Fruit fly (Drosophila melanogaster) whole organism, embryonic: ENCODE results near the gene CG32147.

Experiments
- Aef1 ChIP-seq: fragments of 200-800 bp; sonication (Bioruptor generic); IDR thresholded peaks from 3 replicates; pipeline ENCODE4 v1.3.6; 2022; ENCODE audit warnings: missing biosample characterization, missing genetic modification characterization
- Atf3 ChIP-seq: fragments of 200-800 bp; sonication (Bioruptor generic); optimal IDR thresholded peaks from 3 replicates; lab custom pipeline; 2016; ENCODE audit warnings: missing biosample characterization, missing genetic modification characterization
- B-H2 ChIP-seq: fragments of 200-800 bp; sonication (Bioruptor generic); optimal IDR thresholded peaks from 2 replicates; lab custom pipeline; 2018; ENCODE audit warnings: missing biosample characterization, mild to moderate bottlenecking, missing genetic modification characterization
- Bteb2 ChIP-seq: fragments of 200-800 bp; sonication (Bioruptor generic); optimal IDR thresholded peaks from 2 replicates; lab custom pipeline; 2016; ENCODE audit warnings: missing biosample characterization, missing genetic modification characterization
- CG10209 ChIP-seq: fragments of 200-800 bp; sonication (Bioruptor generic); optimal IDR thresholded peaks from 3 replicates; lab custom pipeline; 2017; ENCODE audit warnings: missing biosample characterization, mild to moderate bottlenecking, missing genetic modification characterization, missing genetic modification reagents
- CG10431 ChIP-seq: fragments of 200-800 bp; sonication (Bioruptor generic); optimal IDR thresholded peaks from 3 replicates; lab custom pipeline; 2018; ENCODE audit warnings: missing biosample characterization, mild to moderate bottlenecking, missing genetic modification characterization
- CG10979 ChIP-seq: fragments of 200-800 bp; sonication (Bioruptor generic); optimal IDR thresholded peaks from 2 replicates; lab custom pipeline; 2018; ENCODE audit warnings: missing biosample characterization, mild to moderate bottlenecking, missing genetic modification characterization, moderate library complexity
- CG13424 ChIP-seq: fragments of 200-800 bp; sonication (Bioruptor generic); optimal IDR thresholded peaks from 2 replicates; lab custom pipeline; 2019; ENCODE audit warnings: missing biosample characterization, mild to moderate bottlenecking, missing genetic modification characterization, moderate library complexity
- CG15479 ChIP-seq: fragments of 200-800 bp; sonication (Bioruptor generic); optimal IDR thresholded peaks from 3 replicates; lab custom pipeline; 2019; ENCODE audit warnings: missing biosample characterization, mild to moderate bottlenecking, missing genetic modification characterization, moderate library complexity
- CG2129 ChIP-seq: fragments of 200-800 bp; sonication (Bioruptor generic); IDR thresholded peaks from 2 replicates; pipeline ENCODE4 v1.3.6; 2022; ENCODE audit warnings: missing biosample characterization, missing genetic modification characterization; ENCODE audit not compliant: partially characterized antibody
- CG3065 ChIP-seq: fragments of 200-800 bp; sonication (Bioruptor generic); optimal IDR thresholded peaks from 2 replicates; lab custom pipeline; 2016; ENCODE audit warnings: missing biosample characterization, missing genetic modification characterization
- CG32532 ChIP-seq: fragments of 200-800 bp; sonication (Bioruptor generic); IDR thresholded peaks from 2 replicates; pipeline ENCODE4 v1.3.6; 2022; ENCODE audit warnings: missing biosample characterization, missing genetic modification characterization
- CG33213 ChIP-seq: fragments of 200-800 bp; sonication (Bioruptor generic); optimal IDR thresholded peaks from 3 replicates; lab custom pipeline; 2016; ENCODE audit warnings: missing biosample characterization, missing genetic modification characterization
- CG3407 ChIP-seq: fragments of 200-800 bp; sonication (Bioruptor generic); optimal IDR thresholded peaks from 2 replicates; lab custom pipeline; 2018; ENCODE audit warnings: missing biosample characterization, mild to moderate bottlenecking, missing genetic modification characterization
- CG34376 ChIP-seq: fragments of 200-800 bp; sonication (Bioruptor generic); optimal IDR thresholded peaks from 2 replicates; lab custom pipeline; 2018; ENCODE audit warnings: missing biosample characterization, mild to moderate bottlenecking, missing genetic modification characterization
- CG8944 ChIP-seq: fragments of 200-800 bp; sonication (Bioruptor generic); optimal IDR thresholded peaks from 3 replicates; lab custom pipeline; 2016; ENCODE audit warnings: missing biosample characterization, missing genetic modification characterization
- Deaf1 ChIP-seq: fragments of 200-800 bp; optimal IDR thresholded peaks from 3 replicates; lab custom pipeline; 2019; ENCODE audit warnings: missing biosample characterization, mild to moderate bottlenecking, missing genetic modification characterization, moderate library complexity
- Dfd ChIP-seq, 2 experiments: fragments of >200 bp; optimal IDR thresholded peaks; 2 replicates each; lab custom pipeline; 2017; ENCODE audit warnings: missing biosample characterization in 2 of 2, missing genetic modification characterization in 2 of 2
- Dll ChIP-seq: fragments of 200-800 bp; sonication (Bioruptor generic); IDR thresholded peaks from 4 replicates; pipeline ENCODE4 v1.3.6; 2022; ENCODE audit warnings: missing biosample characterization, missing genetic modification characterization; ENCODE audit not compliant: partially characterized antibody
- E2f2 ChIP-seq: fragments of 200-800 bp; sonication (Bioruptor generic); IDR thresholded peaks from 2 replicates; pipeline ENCODE4 v1.3.6; 2022; ENCODE audit warnings: missing biosample characterization, missing genetic modification characterization
- Elba2 ChIP-seq: fragments of 200-800 bp; sonication (Bioruptor generic); optimal IDR thresholded peaks from 3 replicates; lab custom pipeline; 2016; ENCODE audit warnings: missing biosample characterization, missing genetic modification characterization
- MESR4 ChIP-seq: fragments of 200-800 bp; sonication (Bioruptor generic); optimal IDR thresholded peaks from 2 replicates; lab custom pipeline; 2018; ENCODE audit warnings: missing biosample characterization, mild to moderate bottlenecking, missing genetic modification characterization, moderate library complexity
- Meics ChIP-seq: fragments of 200-800 bp; sonication (Bioruptor generic); optimal IDR thresholded peaks from 2 replicates; lab custom pipeline; 2017; ENCODE audit warnings: missing biosample characterization, mild to moderate bottlenecking, missing genetic modification characterization
- Mes4 ChIP-seq: fragments of 200-800 bp; sonication (Bioruptor generic); optimal IDR thresholded peaks from 2 replicates; lab custom pipeline; 2016; ENCODE audit warnings: missing biosample characterization, missing genetic modification characterization
- NC2β ChIP-seq: fragments of 200-800 bp; sonication (Bioruptor generic); optimal IDR thresholded peaks from 2 replicates; lab custom pipeline; 2016; ENCODE audit warnings: missing biosample characterization, missing genetic modification characterization
- Oaz ChIP-seq: fragments of 200-800 bp; sonication (Bioruptor generic); IDR thresholded peaks from 2 replicates; pipeline ENCODE4 v1.3.6; 2022; ENCODE audit warnings: missing biosample characterization, missing genetic modification characterization
- Taf1 ChIP-seq: fragments of 200-800 bp; sonication (Bioruptor generic); IDR thresholded peaks from 2 replicates; pipeline ENCODE4 v1.3.6; 2022; ENCODE audit warnings: missing biosample characterization, missing genetic modification characterization
- al ChIP-seq: fragments of 200-800 bp; sonication (Bioruptor generic); IDR thresholded peaks from 2 replicates; pipeline ENCODE4 v1.3.6; 2022; ENCODE audit warnings: missing biosample characterization, missing genetic modification characterization
- bigmax ChIP-seq: fragments of 200-800 bp; sonication (Bioruptor generic); optimal IDR thresholded peaks from 2 replicates; lab custom pipeline; 2018; ENCODE audit warnings: missing biosample characterization, mild to moderate bottlenecking, missing genetic modification characterization
- ci ChIP-seq: fragments of 200-800 bp; sonication (Bioruptor generic); IDR thresholded peaks from 3 replicates; pipeline ENCODE4 v1.3.6; 2022; ENCODE audit warnings: missing biosample characterization, missing genetic modification characterization
- dan ChIP-seq: fragments of 200-800 bp; sonication (Bioruptor generic); IDR thresholded peaks from 2 replicates; pipeline ENCODE4 v1.3.6; 2022; ENCODE audit warnings: missing biosample characterization, missing genetic modification characterization
- dpn ChIP-seq, 2 experiments: fragments of 200-800 bp; sonication (Bioruptor generic); optimal IDR thresholded peaks; 3 replicates each; lab custom pipeline; 2016; ENCODE audit warnings: missing biosample characterization in 2 of 2, missing genetic modification characterization in 2 of 2
- en ChIP-seq: fragments of 200-800 bp; sonication (Bioruptor generic); optimal IDR thresholded peaks from 2 replicates; lab custom pipeline; 2016; ENCODE audit warnings: missing biosample characterization, missing genetic modification characterization
- eyg ChIP-seq: fragments of 200-800 bp; sonication (Bioruptor generic); optimal IDR thresholded peaks from 3 replicates; lab custom pipeline; 2016; ENCODE audit warnings: missing biosample characterization, missing genetic modification characterization
- gsb-n ChIP-seq: fragments of 200-800 bp; sonication (Bioruptor generic); optimal IDR thresholded peaks from 3 replicates; lab custom pipeline; 2018; ENCODE audit warnings: missing biosample characterization, mild to moderate bottlenecking, missing genetic modification characterization
- gt ChIP-seq: fragments of 200-800 bp; sonication (Bioruptor generic); IDR thresholded peaks from 2 replicates; pipeline ENCODE4 v1.3.6; 2022; ENCODE audit warnings: missing biosample characterization, missing genetic modification characterization
- ham ChIP-seq: fragments of 200-800 bp; sonication (Bioruptor generic); IDR thresholded peaks from 2 replicates; pipeline ENCODE4 v1.3.6; 2022; ENCODE audit warnings: missing biosample characterization, missing genetic modification characterization
- ken ChIP-seq: fragments of 200-800 bp; sonication (Bioruptor generic); IDR thresholded peaks from 3 replicates; pipeline ENCODE4 v1.3.6; 2022; ENCODE audit warnings: missing biosample characterization, missing genetic modification characterization
- klu ChIP-seq: fragments of 200-800 bp; sonication (Bioruptor generic); IDR thresholded peaks from 2 replicates; pipeline ENCODE4 v1.3.6; 2022; ENCODE audit warnings: missing biosample characterization, missing genetic modification characterization
- p53 ChIP-seq: fragments of 200-800 bp; sonication (Bioruptor generic); optimal IDR thresholded peaks from 2 replicates; lab custom pipeline; 2016; ENCODE audit warnings: missing biosample characterization, missing genetic modification characterization
- pan ChIP-seq, 4 experiments: fragments of >200 bp in 3 of 4; fragments of 200-800 bp in 1 of 4; sonication (Bioruptor generic) in 1 of 4; optimal IDR thresholded peaks in 3 of 4; IDR thresholded peaks in 1 of 4; 2 replicates each; pipeline versions ENCODE4 v1.3.6 to Lab custom; 2017 to 2022; ENCODE audit warnings: missing biosample characterization in 2 of 4, missing genetic modification characterization in 2 of 4, mixed read lengths in 1 of 4
- pb ChIP-seq: fragments of 200-800 bp; sonication (Bioruptor generic); optimal IDR thresholded peaks from 3 replicates; lab custom pipeline; 2016; ENCODE audit warnings: missing biosample characterization, missing genetic modification characterization
- pum ChIP-seq: fragments of 200-800 bp; sonication (Bioruptor generic); optimal IDR thresholded peaks from 2 replicates; lab custom pipeline; 2016; ENCODE audit warnings: missing biosample characterization, missing genetic modification characterization
- scrt ChIP-seq: fragments of 200-800 bp; sonication (Bioruptor generic); optimal IDR thresholded peaks from 2 replicates; lab custom pipeline; 2018; ENCODE audit warnings: missing biosample characterization, mild to moderate bottlenecking, missing genetic modification characterization, moderate library complexity
- sens-2 ChIP-seq: fragments of 200-800 bp; sonication (Bioruptor generic); IDR thresholded peaks from 2 replicates; pipeline ENCODE4 v1.3.6; 2022; ENCODE audit warnings: missing biosample characterization, missing genetic modification characterization
- stwl ChIP-seq: fragments of 200-800 bp; sonication (Bioruptor generic); optimal IDR thresholded peaks from 3 replicates; lab custom pipeline; 2018; ENCODE audit warnings: missing biosample characterization, mild to moderate bottlenecking, missing genetic modification characterization, moderate library complexity
- tgo ChIP-seq: fragments of 200-800 bp; sonication (Bioruptor generic); IDR thresholded peaks from 3 replicates; pipeline ENCODE4 v1.3.6; 2022; ENCODE audit warnings: missing biosample characterization, missing genetic modification characterization
- trh ChIP-seq: fragments of 200-800 bp; sonication (Bioruptor generic); optimal IDR thresholded peaks from 2 replicates; lab custom pipeline; 2016; ENCODE audit warnings: missing biosample characterization, missing genetic modification characterization
- yki ChIP-seq: fragments of >200 bp; optimal IDR thresholded peaks from 3 replicates; lab custom pipeline; 2018
- zen2 ChIP-seq: fragments of 200-800 bp; sonication (Bioruptor generic); IDR thresholded peaks from 3 replicates; pipeline ENCODE4 v1.3.6; 2022; ENCODE audit warnings: missing biosample characterization, missing genetic modification characterization; ENCODE audit not compliant: partially characterized antibody

CG32147 gene

DNA sequence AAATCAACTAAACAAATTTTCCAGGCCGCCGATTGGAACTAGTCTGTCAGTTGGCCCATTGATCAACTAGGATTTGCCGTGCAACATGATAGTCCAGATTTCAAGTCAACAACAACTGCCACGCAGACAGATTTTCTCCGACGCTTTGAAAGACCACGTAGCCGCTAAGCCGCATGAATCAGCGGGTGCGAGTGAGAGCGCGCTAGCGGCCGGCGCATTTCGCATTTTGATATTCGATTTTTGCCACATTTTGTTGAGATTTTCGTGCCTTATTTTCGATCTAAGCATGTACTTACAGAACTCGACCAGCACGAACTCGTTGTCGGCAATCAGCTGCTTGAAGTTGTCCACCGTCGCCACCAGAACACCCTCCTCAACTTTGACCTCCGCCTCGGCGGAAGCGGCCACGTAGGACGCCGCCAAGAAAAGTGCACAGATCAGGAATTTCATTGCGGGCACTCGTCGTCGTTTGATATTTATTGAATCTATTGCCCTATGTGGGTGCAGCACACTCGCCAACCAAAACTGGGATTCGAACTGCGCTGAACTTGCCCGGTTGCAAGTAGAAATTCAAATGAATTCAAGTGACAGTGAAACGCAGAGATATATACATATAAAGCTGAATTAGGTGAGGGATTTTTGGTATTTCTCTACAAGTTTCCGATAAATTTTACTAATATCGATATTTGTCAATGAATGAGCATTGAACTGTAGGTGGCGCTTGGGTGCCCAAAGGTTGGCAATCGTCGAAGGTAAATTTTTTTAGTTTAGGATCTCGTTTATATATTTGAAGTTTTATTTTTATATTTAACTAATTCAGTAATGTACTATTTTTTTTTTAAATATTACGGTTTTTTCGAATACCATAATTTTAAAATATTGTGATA is 1.6 kb downstream of the CG32147 start, which contains the start of gene Pdi (continued):
- no peak for TF ChIP-seq Dfd (GFP tag; optimal IDR thresholded peaks at IDR 0.05; lab: Kevin White, UChicago)
- TF ChIP-seq tgo (GFP tag; lab: Robert Waterston, UW) = no peak
- no peak for TF ChIP-seq pum (GFP tag; lab: Kevin White, UChicago)
- TF ChIP-seq Deaf1 (tag; lab: Kevin White, UChicago) = peak; percentile 3
- no peak for TF ChIP-seq Mes4 (GFP tag; lab: Kevin White, UChicago)
- peak in 1 of 2 experiments; percentile 51 for TF ChIP-seq dpn (GFP tag; optimal IDR thresholded peaks at IDR 0.05; lab: Kevin White, UChicago)
- peak; percentile 48 for TF ChIP-seq NC2β
- no peak for TF ChIP-seq yki (lab: Kevin White, UChicago)
- TF ChIP-seq CG33213 (GFP tag; lab: Kevin White, UChicago) = peak; percentile 69
- no peak for TF ChIP-seq p53 (GFP tag; lab: Kevin White, UChicago)
- no peak for TF ChIP-seq bigmax (GFP tag; lab: Kevin White, UChicago)
- TF ChIP-seq al (GFP tag; lab: Robert Waterston, UW) = no peak
- TF ChIP-seq Atf3 = no peak
- no peak for TF ChIP-seq Oaz (GFP tag; lab: Robert Waterston, UW)
- TF ChIP-seq eyg (GFP tag; lab: Kevin White, UChicago) = no peak
- TF ChIP-seq en (GFP tag; lab: Kevin White, UChicago) = no peak
- TF ChIP-seq Meics = no peak
- TF ChIP-seq Aef1 (GFP tag; lab: Robert Waterston, UW) = no peak
- peak; percentile 0 for TF ChIP-seq scrt (GFP tag; lab: Kevin White, UChicago)
- TF ChIP-seq Bteb2 (GFP tag; lab: Kevin White, UChicago) = peak; percentile 33
- TF ChIP-seq dan (GFP tag; lab: Robert Waterston, UW) = no peak
- TF ChIP-seq trh (GFP tag; lab: Kevin White, UChicago) = peak; percentile 1
- TF ChIP-seq zen2 (GFP tag; lab: Robert Waterston, UW) = no peak
- peak; percentile 79 for TF ChIP-seq stwl (tag; lab: Kevin White, UChicago)
- no peak for TF ChIP-seq pan (optimal IDR thresholded peaks at IDR 0.05; lab: Kevin White, UChicago)
- TF ChIP-seq pan (GFP tag; optimal IDR thresholded peaks at IDR 0.05 in 1 of 2, IDR thresholded peaks at IDR 0.05 in 1 of 2) = no peak
- TF ChIP-seq ham = no peak
- no peak for TF ChIP-seq CG15479 (GFP tag; lab: Kevin White, UChicago)
- TF ChIP-seq CG2129 (GFP tag; lab: Robert Waterston, UW) = peak; percentile 22; the same call in 1 of the 2 replicates
- TF ChIP-seq CG34376 = peak; percentile 19
- peak; percentile 73 for TF ChIP-seq Dll
- TF ChIP-seq CG32532 = peak; percentile 45
- no peak for TF ChIP-seq CG3065 (GFP tag; lab: Kevin White, UChicago)
- TF ChIP-seq gt (GFP tag; lab: Robert Waterston, UW) = no peak
- no peak for TF ChIP-seq CG10979 (tag; lab: Kevin White, UChicago)
- no peak for TF ChIP-seq klu (GFP tag; lab: Robert Waterston, UW)
- TF ChIP-seq pb = no peak
- no peak for TF ChIP-seq sens-2 (GFP tag; lab: Robert Waterston, UW)
- TF ChIP-seq gsb-n = peak; percentile 32
- no peak for TF ChIP-seq Taf1 (GFP tag; lab: Robert Waterston, UW)
- peak; percentile 25 for TF ChIP-seq CG3407 (GFP tag; lab: Kevin White, UChicago)
- peak; percentile 79 for TF ChIP-seq MESR4 (GFP tag; lab: Kevin White, UChicago)
- no peak for TF ChIP-seq CG10209 (GFP tag; lab: Kevin White, UChicago)
- TF ChIP-seq E2f2 = peak; percentile 70
- no peak for TF ChIP-seq Elba2 (GFP tag; lab: Kevin White, UChicago)
- TF ChIP-seq CG10431 = no peak
- TF ChIP-seq CG8944 (GFP tag; lab: Kevin White, UChicago) = no peak
- no peak for TF ChIP-seq ken (GFP tag; lab: Robert Waterston, UW)
- TF ChIP-seq CG13424 (tag; lab: Kevin White, UChicago) = peak; percentile 18
- TF ChIP-seq B-H2 (GFP tag; lab: Kevin White, UChicago) = peak; percentile 50
- TF ChIP-seq ci (GFP tag; lab: Robert Waterston, UW) = peak; percentile 68; the same call in 1 of the 3 replicates
